Fruit fly (Drosophila melanogaster) whole organism, pupa: ENCODE results near the gene TyrRS.

Experiments used
- CG12605 ChIP-seq: fragments of 200-800 bp; sonication (Bioruptor generic); IDR thresholded peaks from 2 replicates; pipeline ENCODE4 v1.3.6; 2022; ENCODE audit warnings: missing biosample characterization, missing genetic modification characterization
- CG13204 ChIP-seq: fragments of 200-800 bp; sonication (Bioruptor generic); optimal IDR thresholded peaks from 2 replicates; lab custom pipeline; 2018; ENCODE audit warnings: missing biosample characterization, mild to moderate bottlenecking, missing genetic modification characterization, moderate library complexity
- D1 ChIP-seq: fragments of 200-800 bp; sonication (Bioruptor generic); optimal IDR thresholded peaks from 2 replicates; lab custom pipeline; 2018; ENCODE audit warnings: missing biosample characterization, mild to moderate bottlenecking, missing genetic modification characterization, moderate library complexity
- EcR ChIP-seq: fragments of 200-800 bp; sonication (Bioruptor generic); optimal IDR thresholded peaks from 3 replicates; lab custom pipeline; 2019; ENCODE audit warnings: missing biosample characterization, missing genetic modification characterization, mild to moderate bottlenecking, moderate library complexity, missing genetic modification reagents
- Pif1A ChIP-seq: fragments of 200-800 bp; sonication (Bioruptor generic); optimal IDR thresholded peaks from 3 replicates; lab custom pipeline; 2016; ENCODE audit warnings: missing biosample characterization, missing genetic modification characterization
- Pif1B ChIP-seq: fragments of 200-800 bp; sonication (Bioruptor generic); optimal IDR thresholded peaks from 3 replicates; lab custom pipeline; 2016; ENCODE audit warnings: missing biosample characterization, missing genetic modification characterization
- Snoo ChIP-seq: fragments of 200-800 bp; sonication (Bioruptor generic); optimal IDR thresholded peaks from 3 replicates; lab custom pipeline; 2017; ENCODE audit warnings: missing biosample characterization, mild to moderate bottlenecking, missing genetic modification characterization, inconsistent platforms

- TF ChIP-seq Pif1B (GFP tag; lab: Kevin White, UChicago): no peak
- TF ChIP-seq CG13204 (GFP tag; lab: Kevin White, UChicago): no peak
- peak; percentile 91 for TF ChIP-seq EcR (GFP tag; lab: Kevin White, UChicago)
- no peak for TF ChIP-seq CG12605 (GFP tag; lab: Robert Waterston, UW)
- TF ChIP-seq Snoo: no peak
- TF ChIP-seq D1: no peak
- TF ChIP-seq Pif1A: no peak
Observed at dm6 chr3L:16392203-16392800, 26.8 kb downstream of the TyrRS start.
